Worm (Caenorhabditis elegans): Measurements from ENCODE around the gene cyn-7.

The cyn-7 gene

ce11 chrV:15153277-15153676, 33.9 kb downstream of the cyn-7 start, which contains the start of gene srh-55:
Gene srh-55 (plus strand): TSS chrV:15153577.
- TF ChIP-seq rpc-1 (optimal IDR thresholded peaks at IDR 0.05), result no peak
- no peak for TF ChIP-seq rpc-1 (tag; optimal IDR thresholded peaks at IDR 0.05)
- no peak for TF ChIP-seq ets-4 (GFP tag; optimal IDR thresholded peaks at IDR 0.05)
- TF ChIP-seq F37B4.10 (GFP tag; IDR thresholded peaks at IDR 0.05), result no peak

- TF ChIP-seq xnd-1 (tag; optimal IDR thresholded peaks at IDR 0.05), result no peak
- TF ChIP-seq B0035.1 (tag; optimal IDR thresholded peaks at IDR 0.05), result no peak
- TF ChIP-seq nhr-120 (GFP tag; IDR thresholded peaks at IDR 0.05), result no peak
- no peak for TF ChIP-seq chd-7 (tag; optimal IDR thresholded peaks at IDR 0.05)
- no peak for TF ChIP-seq tbp1 (GFP tag; optimal IDR thresholded peaks at IDR 0.05)
- TF ChIP-seq madf-3 (GFP tag; IDR thresholded peaks at IDR 0.05), result no peak
- TF ChIP-seq dpff-1 (tag; optimal IDR thresholded peaks at IDR 0.05), result no peak
- TF ChIP-seq dox-1 (GFP tag; IDR thresholded peaks at IDR 0.05), result no peak
- no peak for TF ChIP-seq lir-1 (GFP tag; conservative IDR thresholded peaks at IDR 0.05)
- TF ChIP-seq lsy-27 (tag; optimal IDR thresholded peaks at IDR 0.05; ENCODE audit: borderline replicate concordance, insufficient read depth), result no peak
- no peak for TF ChIP-seq nhr-27 (tag; optimal IDR thresholded peaks at IDR 0.05)
- no peak for TF ChIP-seq ceh-27 (GFP tag; optimal IDR thresholded peaks at IDR 0.05)
- no peak for TF ChIP-seq tbx-9 (tag; optimal IDR thresholded peaks at IDR 0.05; ENCODE audit: borderline replicate concordance)
- TF ChIP-seq F37B4.10 (GFP tag; IDR thresholded peaks at IDR 0.05), result no peak
- no peak for TF ChIP-seq cebp-1 (GFP tag; IDR thresholded peaks at IDR 0.05)
- no peak for TF ChIP-seq cebp-1 (tag; optimal IDR thresholded peaks at IDR 0.05)
These were observed 35.2 kb downstream of the cyn-7 start for ce11 chrV:15152010-15152409.

ce11 chrV:15150661-15151060, 36.5 kb downstream of the cyn-7 start, which contains the start of gene T09F5.2:
Gene T09F5.2 (plus strand): TSS chrV:15150961.
- TF ChIP-seq C06A6.2 (GFP tag; conservative IDR thresholded peaks at IDR 0.05) (no peak), madf-3 (GFP tag; IDR thresholded peaks at IDR 0.05) (no peak), F57A8.1 (GFP tag; optimal IDR thresholded peaks at IDR 0.05) (no peak), Y53F4B.3 (GFP tag; IDR thresholded peaks at IDR 0.05) (no peak), ZK185.1 (tag; optimal IDR thresholded peaks at IDR 0.05; ENCODE audit: poor library complexity, severe bottlenecking) (no peak), F57C9.4 (tag; optimal IDR thresholded peaks at IDR 0.05) (no peak)

- TF ChIP-seq mes-4 (tag; optimal IDR thresholded peaks at IDR 0.05) (no peak), lin-40 (tag; optimal IDR thresholded peaks at IDR 0.05) (no peak), F57A8.1 (GFP tag; optimal IDR thresholded peaks at IDR 0.05) (no peak), sea-2 (GFP tag; IDR thresholded peaks at IDR 0.05) (no peak), madf-10 (tag; optimal IDR thresholded peaks at IDR 0.05) (no peak), hlh-26 (GFP tag; conservative IDR thresholded peaks at IDR 0.05) (no peak)
These were observed 37.0 kb downstream of the cyn-7 start for ce11 chrV:15150176-15150575.

ce11 chrV:15148800-15149199, 38.4 kb downstream of the cyn-7 start, which contains the start of gene T09F5.1:
Gene T09F5.1 (plus strand): TSS chrV:15149100.
- TF ChIP-seq ceh-100 (GFP tag; IDR thresholded peaks at IDR 0.05) (no peak), pbrm-1 (GFP tag; IDR thresholded peaks at IDR 0.05) (no peak), xnd-1 (tag; optimal IDR thresholded peaks at IDR 0.05) (no peak), sea-2 (GFP tag; IDR thresholded peaks at IDR 0.05) (no peak)

ce11 chrV:15147776-15148175, 39.4 kb downstream of the cyn-7 start, which contains the start of gene T09F5.20:
Gene T09F5.20 (minus strand): TSS chrV:15147876.
- no peak for TF ChIP-seq unc-130 (GFP tag; optimal IDR thresholded peaks at IDR 0.05)
- no peak for TF ChIP-seq nhr-179 (tag; optimal IDR thresholded peaks at IDR 0.05)
- TF ChIP-seq repo-1 (tag; optimal IDR thresholded peaks at IDR 0.05), result no peak
- no peak for TF ChIP-seq mel-28 (tag; optimal IDR thresholded peaks at IDR 0.05; ENCODE audit: borderline replicate concordance)
- no peak for TF ChIP-seq lag-1 (GFP tag; IDR thresholded peaks at IDR 0.05)
- no peak for TF ChIP-seq T07F8.4 (tag; optimal IDR thresholded peaks at IDR 0.05)

Measured in whole organism, young adult.